Worm (Caenorhabditis elegans) whole organism, early embryonic: ENCODE results near the gene C09H10.9.

Experiments
- F13C5.2 ChIP-seq: sonication (generic microtip); optimal IDR thresholded peaks from 2 replicates; lab custom pipeline; 2017; ENCODE audit warnings: mild to moderate bottlenecking, missing genetic modification characterization, inconsistent platforms, missing compliant biosample characterization
- aly-1 ChIP-seq: sonication (generic microtip); optimal IDR thresholded peaks from 2 replicates; lab custom pipeline; 2016; ENCODE audit warnings: missing genetic modification characterization, missing compliant biosample characterization
- ama-1 ChIP-seq: fragments of 150-350 bp; optimal IDR thresholded peaks from 2 replicates; lab custom pipeline; 2014
- ceh-13 ChIP-seq: fragments of 200-800 bp; sonication (Bioruptor generic); optimal IDR thresholded peaks from 2 replicates; lab custom pipeline; 2018; ENCODE audit warnings: mild to moderate bottlenecking, missing genetic modification characterization, missing compliant biosample characterization
- hmg-4 ChIP-seq: fragments of 200-800 bp; sonication (Bioruptor generic); optimal IDR thresholded peaks from 2 replicates; lab custom pipeline; 2018; ENCODE audit warnings: mild to moderate bottlenecking, missing genetic modification characterization, missing compliant biosample characterization
- scrt-1 ChIP-seq: fragments of 200-800 bp; sonication (Bioruptor generic); IDR thresholded peaks from 2 replicates; pipeline ENCODE4 v1.3.6; 2022; ENCODE audit warnings: missing genetic modification characterization, missing compliant biosample characterization
- tbx-37 ChIP-seq: fragments of 200-800 bp; sonication (Bioruptor generic); conservative IDR thresholded peaks from 2 replicates; pipeline ENCODE4 v1.3.6; 2022; ENCODE audit warnings: missing genetic modification reagents, missing genetic modification characterization, missing compliant biosample characterization

ce11 chrII:11140140-11140539 is 35.9 kb downstream of the C09H10.9 start, which contains the start of gene F40F8.4:
- TF ChIP-seq tbx-37 (GFP tag; lab: Robert Waterston, UW) (no peak), aly-1 (tag; lab: Kevin White, UChicago) (no peak), scrt-1 (no peak), ceh-13 (GFP tag; lab: Kevin White, UChicago) (no peak), hmg-4 (no peak), ama-1 (lab: Kevin White, UChicago) (no peak), F13C5.2 (tag; lab: Kevin White, UChicago) (no peak)
